Fruit fly (Drosophila melanogaster) whole organism, embryonic: ENCODE measurements around the gene Bcat.

Experiments used
- Atf6 ChIP-seq: fragments of 200-800 bp; sonication (Bioruptor generic); IDR thresholded peaks from 2 replicates; pipeline ENCODE4 v1.3.6; 2022; ENCODE audit warnings: missing biosample characterization, missing genetic modification characterization
- CG12769 ChIP-seq: fragments of 200-800 bp; sonication (Bioruptor generic); optimal IDR thresholded peaks from 2 replicates; lab custom pipeline; 2019; ENCODE audit warnings: missing biosample characterization, mild to moderate bottlenecking, missing genetic modification characterization, moderate library complexity
- CG13287 ChIP-seq: fragments of 200-800 bp; sonication (Bioruptor generic); IDR thresholded peaks from 2 replicates; pipeline ENCODE4 v1.3.6; 2022; ENCODE audit warnings: missing biosample characterization, missing genetic modification characterization; ENCODE audit not compliant: partially characterized antibody
- CG13894 ChIP-seq: fragments of 200-800 bp; sonication (Bioruptor generic); optimal IDR thresholded peaks from 3 replicates; lab custom pipeline; 2018; ENCODE audit warnings: missing biosample characterization, mild to moderate bottlenecking, missing genetic modification characterization, moderate library complexity
- CG14860 ChIP-seq: fragments of 200-800 bp; sonication (Bioruptor generic); IDR thresholded peaks from 3 replicates; pipeline ENCODE4 v1.3.6; 2022; ENCODE audit warnings: missing biosample characterization, missing genetic modification characterization; ENCODE audit not compliant: partially characterized antibody
- CG15514 ChIP-seq: fragments of 200-800 bp; sonication (Bioruptor generic); optimal IDR thresholded peaks from 3 replicates; lab custom pipeline; 2017; ENCODE audit warnings: missing biosample characterization, missing genetic modification characterization, mild to moderate bottlenecking, moderate library complexity, missing genetic modification reagents
- CG1603 ChIP-seq: fragments of 200-800 bp; sonication (Bioruptor generic); optimal IDR thresholded peaks from 2 replicates; lab custom pipeline; 2019; ENCODE audit warnings: missing biosample characterization, mild to moderate bottlenecking, missing genetic modification characterization, moderate library complexity
- CG1647 ChIP-seq: fragments of 200-800 bp; sonication (Bioruptor generic); optimal IDR thresholded peaks from 3 replicates; lab custom pipeline; 2016; ENCODE audit warnings: missing biosample characterization, missing genetic modification characterization
- CG30020 ChIP-seq: fragments of 200-800 bp; optimal IDR thresholded peaks from 2 replicates; lab custom pipeline; 2019; ENCODE audit warnings: missing biosample characterization, mild to moderate bottlenecking, missing genetic modification characterization, moderate library complexity
- CG31441 ChIP-seq: fragments of 200-800 bp; sonication (Bioruptor generic); IDR thresholded peaks from 2 replicates; pipeline ENCODE4 v1.3.6; 2022; ENCODE audit warnings: missing biosample characterization, missing genetic modification characterization
- CG4404 ChIP-seq: fragments of 200-800 bp; sonication (Bioruptor generic); IDR thresholded peaks from 2 replicates; pipeline ENCODE4 v1.3.6; 2022; ENCODE audit warnings: missing biosample characterization, missing genetic modification characterization
- CG4730 ChIP-seq: fragments of 200-800 bp; sonication (Bioruptor generic); IDR thresholded peaks from 2 replicates; pipeline ENCODE4 v1.3.6; 2022; ENCODE audit warnings: missing biosample characterization, missing genetic modification characterization
- CG6254 ChIP-seq: fragments of 200-800 bp; sonication (Bioruptor generic); optimal IDR thresholded peaks from 3 replicates; lab custom pipeline; 2017; ENCODE audit warnings: mild to moderate bottlenecking, missing biosample characterization, missing genetic modification reagents, missing genetic modification characterization
- CG8765 ChIP-seq: fragments of 200-800 bp; sonication (Bioruptor generic); IDR thresholded peaks from 2 replicates; pipeline ENCODE4 v1.3.6; 2022; ENCODE audit warnings: missing biosample characterization, missing genetic modification characterization
- CG9817 ChIP-seq: fragments of 200-800 bp; sonication (Bioruptor generic); optimal IDR thresholded peaks from 2 replicates; lab custom pipeline; 2018; ENCODE audit warnings: missing biosample characterization, mild to moderate bottlenecking, missing genetic modification characterization, moderate library complexity
- CG9876 ChIP-seq: fragments of 200-800 bp; sonication (Bioruptor generic); optimal IDR thresholded peaks from 2 replicates; lab custom pipeline; 2016; ENCODE audit warnings: missing biosample characterization, missing genetic modification characterization
- CG9932 ChIP-seq: fragments of 200-800 bp; sonication (Bioruptor generic); IDR thresholded peaks from 2 replicates; pipeline ENCODE4 v1.3.6; 2022; ENCODE audit warnings: missing biosample characterization, missing genetic modification characterization
- Dp ChIP-seq: fragments of 200-800 bp; sonication (Bioruptor generic); optimal IDR thresholded peaks from 2 replicates; lab custom pipeline; 2018; ENCODE audit warnings: missing biosample characterization, mild to moderate bottlenecking, missing genetic modification characterization, moderate library complexity
- ERR ChIP-seq: fragments of 200-800 bp; sonication (Bioruptor generic); optimal IDR thresholded peaks from 2 replicates; lab custom pipeline; 2016; ENCODE audit warnings: missing biosample characterization, missing genetic modification characterization
- Eip74EF ChIP-seq, 2 experiments: fragments of 200-800 bp in 1 of 2; fragments of >200 bp in 1 of 2; sonication (Bioruptor generic) in 1 of 2; optimal IDR thresholded peaks; 2 replicates each; lab custom pipeline; 2017 to 2019; ENCODE audit warnings: missing biosample characterization in 2 of 2, missing genetic modification characterization in 2 of 2, mild to moderate bottlenecking in 1 of 2, moderate library complexity in 1 of 2
- Fer1 ChIP-seq: fragments of 200-800 bp; sonication (Bioruptor generic); optimal IDR thresholded peaks from 2 replicates; lab custom pipeline; 2017; ENCODE audit warnings: missing biosample characterization, mild to moderate bottlenecking, missing genetic modification characterization
- GATAe ChIP-seq: fragments of 200-800 bp; sonication (Bioruptor generic); conservative IDR thresholded peaks from 2 replicates; pipeline ENCODE4 v1.3.6; 2022; ENCODE audit warnings: missing biosample characterization, missing genetic modification characterization
- Gug ChIP-seq: fragments of 200-800 bp; sonication (Bioruptor generic); IDR thresholded peaks from 4 replicates; pipeline ENCODE4 v1.3.6; 2022; ENCODE audit warnings: missing biosample characterization, missing genetic modification characterization
- Hand ChIP-seq: fragments of 200-800 bp; sonication (Bioruptor generic); optimal IDR thresholded peaks from 2 replicates; lab custom pipeline; 2017; ENCODE audit warnings: mild to moderate bottlenecking, missing biosample characterization, missing genetic modification reagents, missing genetic modification characterization
- Hr51 ChIP-seq, 2 experiments: fragments of 200-800 bp; sonication (Bioruptor generic); optimal IDR thresholded peaks; 2 replicates in 1 of 2; 3 replicates in 1 of 2; lab custom pipeline; 2016 to 2018; ENCODE audit warnings: missing biosample characterization in 2 of 2, missing genetic modification characterization in 2 of 2, mild to moderate bottlenecking in 1 of 2, moderate library complexity in 1 of 2
- Hsf ChIP-seq: fragments of 200-800 bp; sonication (Bioruptor generic); optimal IDR thresholded peaks from 3 replicates; lab custom pipeline; 2016; ENCODE audit warnings: missing biosample characterization, missing genetic modification characterization
- Kr ChIP-seq: fragments of 200-800 bp; sonication (Bioruptor generic); optimal IDR thresholded peaks from 2 replicates; lab custom pipeline; 2017; ENCODE audit warnings: missing biosample characterization, mild to moderate bottlenecking, missing genetic modification characterization
- MESR4 ChIP-seq: fragments of 200-800 bp; sonication (Bioruptor generic); optimal IDR thresholded peaks from 2 replicates; lab custom pipeline; 2018; ENCODE audit warnings: missing biosample characterization, mild to moderate bottlenecking, missing genetic modification characterization, moderate library complexity
- Myb ChIP-seq: fragments of 200-800 bp; sonication (Bioruptor generic); optimal IDR thresholded peaks from 2 replicates; lab custom pipeline; 2016; ENCODE audit warnings: missing biosample characterization, missing genetic modification characterization
- PHDP ChIP-seq: fragments of 200-800 bp; sonication (Bioruptor generic); optimal IDR thresholded peaks from 3 replicates; lab custom pipeline; 2018; ENCODE audit warnings: missing biosample characterization, mild to moderate bottlenecking, missing genetic modification characterization, moderate library complexity
- amos ChIP-seq: fragments of 200-800 bp; sonication (Bioruptor generic); IDR thresholded peaks from 2 replicates; pipeline ENCODE4 v1.3.6; 2022; ENCODE audit warnings: missing biosample characterization, missing genetic modification characterization; ENCODE audit not compliant: partially characterized antibody
- cad ChIP-seq: fragments of >200 bp; optimal IDR thresholded peaks from 2 replicates; lab custom pipeline; 2017; ENCODE audit warnings: missing biosample characterization, missing genetic modification characterization
- chn ChIP-seq: fragments of 200-800 bp; sonication (Bioruptor generic); optimal IDR thresholded peaks from 2 replicates; lab custom pipeline; 2016; ENCODE audit warnings: missing biosample characterization, missing genetic modification characterization
- crol ChIP-seq: fragments of 200-800 bp; sonication (Bioruptor generic); IDR thresholded peaks from 2 replicates; pipeline ENCODE4 v1.3.6; 2022; ENCODE audit warnings: missing biosample characterization, missing genetic modification characterization
- da ChIP-seq: fragments of 200-800 bp; sonication (Bioruptor generic); optimal IDR thresholded peaks from 2 replicates; lab custom pipeline; 2016; ENCODE audit warnings: missing biosample characterization, missing genetic modification characterization
- dysf ChIP-seq: fragments of 200-800 bp; sonication (Bioruptor generic); IDR thresholded peaks from 3 replicates; pipeline ENCODE4 v1.3.6; 2022; ENCODE audit warnings: missing biosample characterization, missing genetic modification characterization
- fd96Cb ChIP-seq: fragments of 200-800 bp; sonication (Bioruptor generic); optimal IDR thresholded peaks from 2 replicates; lab custom pipeline; 2018; ENCODE audit warnings: missing biosample characterization, mild to moderate bottlenecking, missing genetic modification characterization, moderate library complexity
- gfzf ChIP-seq: fragments of 200-800 bp; sonication (Bioruptor generic); optimal IDR thresholded peaks from 2 replicates; lab custom pipeline; 2016; ENCODE audit warnings: missing biosample characterization, mild to moderate bottlenecking, missing genetic modification characterization, moderate library complexity
- grau ChIP-seq: fragments of 200-800 bp; optimal IDR thresholded peaks from 3 replicates; lab custom pipeline; 2019; ENCODE audit warnings: missing biosample characterization, mild to moderate bottlenecking, missing genetic modification characterization, moderate library complexity
- hth ChIP-seq: fragments of >200 bp; optimal IDR thresholded peaks from 2 replicates; lab custom pipeline; 2017; ENCODE audit warnings: inconsistent platforms
- inv ChIP-seq: fragments of 200-800 bp; sonication (Bioruptor generic); IDR thresholded peaks from 2 replicates; pipeline ENCODE4 v1.3.6; 2022; ENCODE audit warnings: missing biosample characterization, missing genetic modification characterization; ENCODE audit not compliant: partially characterized antibody
- jigr1 ChIP-seq: fragments of 200-800 bp; sonication (Bioruptor generic); IDR thresholded peaks from 3 replicates; pipeline ENCODE4 v1.3.6; 2022; ENCODE audit warnings: missing biosample characterization, missing genetic modification characterization
- lola ChIP-seq, 3 experiments: fragments of >200 bp in 2 of 3; fragments of 200-800 bp in 1 of 3; sonication (Bioruptor generic) in 1 of 3; optimal IDR thresholded peaks; 2 replicates each; lab custom pipeline; 2017 to 2019; ENCODE audit warnings: missing biosample characterization in 3 of 3, missing genetic modification characterization in 3 of 3, mild to moderate bottlenecking in 1 of 3, moderate library complexity in 1 of 3
- onecut ChIP-seq: fragments of 200-800 bp; sonication (Bioruptor generic); IDR thresholded peaks from 2 replicates; pipeline ENCODE4 v1.3.6; 2022; ENCODE audit warnings: missing biosample characterization, missing genetic modification characterization
- rib ChIP-seq: fragments of 200-800 bp; sonication (Bioruptor generic); IDR thresholded peaks from 2 replicates; pipeline ENCODE4 v1.3.6; 2022; ENCODE audit warnings: missing biosample characterization, missing genetic modification characterization
- sim ChIP-seq: fragments of 200-800 bp; sonication (Bioruptor generic); IDR thresholded peaks from 2 replicates; pipeline ENCODE4 v1.3.6; 2022; ENCODE audit warnings: missing biosample characterization, missing genetic modification characterization
- stc ChIP-seq: fragments of 200-800 bp; sonication (Bioruptor generic); IDR thresholded peaks from 2 replicates; pipeline ENCODE4 v1.3.6; 2022; ENCODE audit warnings: missing biosample characterization, missing genetic modification characterization
- trh ChIP-seq: fragments of 200-800 bp; sonication (Bioruptor generic); optimal IDR thresholded peaks from 2 replicates; lab custom pipeline; 2016; ENCODE audit warnings: missing biosample characterization, missing genetic modification characterization

Bcat gene

dm6 chrX:13370826-13371703 is 25.6 kb upstream of the Bcat start (continued):
- peak; percentile 23; the same call in 1 of the 2 replicates for TF ChIP-seq CG31441 (GFP tag; lab: Robert Waterston, UW)
- TF ChIP-seq stc: no peak; the same call in 1 of the 2 replicates
- TF ChIP-seq PHDP (tag; lab: Kevin White, UChicago): no peak
- TF ChIP-seq gfzf (GFP tag; lab: Kevin White, UChicago): peak; percentile 33
- no peak for TF ChIP-seq Kr
- no peak for TF ChIP-seq trh
- no peak for TF ChIP-seq chn
- TF ChIP-seq crol: no peak
- no peak for TF ChIP-seq MESR4
- TF ChIP-seq CG12769 (tag; lab: Kevin White, UChicago): peak; percentile 3
- no peak for TF ChIP-seq lola (GFP tag; optimal IDR thresholded peaks at IDR 0.05; lab: Kevin White, UChicago)
- TF ChIP-seq da (GFP tag; lab: Kevin White, UChicago): no peak
- no peak for TF ChIP-seq CG4404 (GFP tag; lab: Robert Waterston, UW)
- peak; percentile 13 for TF ChIP-seq grau
- peak; percentile 6 for TF ChIP-seq CG13894
- TF ChIP-seq CG15514: peak; percentile 70
- TF ChIP-seq CG4730 (GFP tag; lab: Robert Waterston, UW): no peak
- TF ChIP-seq CG8765: no peak
- no peak for TF ChIP-seq hth (lab: Kevin White, UChicago)
- no peak for TF ChIP-seq CG9817
- TF ChIP-seq CG30020 (tag; lab: Kevin White, UChicago): no peak
- peak; percentile 80 for TF ChIP-seq Dp (GFP tag; lab: Kevin White, UChicago)
- TF ChIP-seq CG6254 (GFP tag; lab: Kevin White, UChicago): no peak
- no peak for TF ChIP-seq Hand (GFP tag; lab: Kevin White, UChicago)
- peak; percentile 81 for TF ChIP-seq onecut (GFP tag; lab: Robert Waterston, UW)
- peak; percentile 53 for TF ChIP-seq Myb (GFP tag; lab: Kevin White, UChicago)
- TF ChIP-seq jigr1 (GFP tag; lab: Robert Waterston, UW): no peak
- no peak for TF ChIP-seq sim (GFP tag; lab: Robert Waterston, UW)
- TF ChIP-seq Gug (GFP tag; lab: Robert Waterston, UW): peak; percentile 10; the same call in 1 of the 4 replicates
- TF ChIP-seq CG13287 (GFP tag; lab: Robert Waterston, UW): peak; percentile 76
- no peak for TF ChIP-seq Eip74EF (GFP tag; optimal IDR thresholded peaks at IDR 0.05; lab: Kevin White, UChicago)
- no peak for TF ChIP-seq fd96Cb (tag; lab: Kevin White, UChicago)
- TF ChIP-seq amos (GFP tag; lab: Robert Waterston, UW): peak; percentile 66; the same call in 1 of the 2 replicates
- no peak for TF ChIP-seq CG9876 (GFP tag; lab: Kevin White, UChicago)
- 0 out of 2 replicates have a peak, but pooled peaks have one; percentile 48 for TF ChIP-seq Atf6 (GFP tag; lab: Robert Waterston, UW)
- no peak for TF ChIP-seq Hsf
- peak; percentile 55 for TF ChIP-seq CG14860
- TF ChIP-seq Fer1 (GFP tag; lab: Kevin White, UChicago): no peak
- TF ChIP-seq Hr51 (GFP tag; optimal IDR thresholded peaks at IDR 0.05; lab: Kevin White, UChicago): peak in 1 of 2 experiments; percentile 6
- TF ChIP-seq inv (GFP tag; lab: Robert Waterston, UW): peak; percentile 51
- TF ChIP-seq CG1603: peak; percentile 31
- TF ChIP-seq GATAe (GFP tag; lab: Robert Waterston, UW): no peak
- TF ChIP-seq dysf (GFP tag; lab: Robert Waterston, UW): 0 out of 3 replicates have a peak, but pooled peaks have one; percentile 23
- TF ChIP-seq CG1647 (GFP tag; lab: Kevin White, UChicago): no peak
- TF ChIP-seq CG9932 (GFP tag; lab: Robert Waterston, UW): peak; percentile 54
- TF ChIP-seq rib (GFP tag; lab: Robert Waterston, UW): no peak
- TF ChIP-seq ERR (GFP tag; lab: Kevin White, UChicago): no peak
- no peak for TF ChIP-seq cad
